Fruit fly (Drosophila melanogaster) Kc167 (cell line): Measurements from ENCODE around the gene CG46468.

Source experiments
- Myc ChIP-seq: fragments of >200 bp; optimal IDR thresholded peaks from 2 replicates; lab custom pipeline; 2017; ENCODE audit warnings: missing external identifiers
- Sin3A ChIP-seq: fragments of >200 bp; optimal IDR thresholded peaks from 2 replicates; lab custom pipeline; 2018; ENCODE audit warnings: missing external identifiers
- h ChIP-seq: fragments of >200 bp; optimal IDR thresholded peaks from 3 replicates; lab custom pipeline; 2018; ENCODE audit warnings: missing external identifiers
- insv ChIP-seq: fragments of >200 bp; optimal IDR thresholded peaks from 3 replicates; lab custom pipeline; 2018; ENCODE audit warnings: missing external identifiers
- psq ChIP-seq: fragments of >200 bp; optimal IDR thresholded peaks from 2 replicates; lab custom pipeline; 2017; ENCODE audit warnings: missing external identifiers
- ttk ChIP-seq: sonication (Bioruptor generic); optimal IDR thresholded peaks from 2 replicates; lab custom pipeline; 2017; ENCODE audit warnings: missing external identifiers

DNA sequence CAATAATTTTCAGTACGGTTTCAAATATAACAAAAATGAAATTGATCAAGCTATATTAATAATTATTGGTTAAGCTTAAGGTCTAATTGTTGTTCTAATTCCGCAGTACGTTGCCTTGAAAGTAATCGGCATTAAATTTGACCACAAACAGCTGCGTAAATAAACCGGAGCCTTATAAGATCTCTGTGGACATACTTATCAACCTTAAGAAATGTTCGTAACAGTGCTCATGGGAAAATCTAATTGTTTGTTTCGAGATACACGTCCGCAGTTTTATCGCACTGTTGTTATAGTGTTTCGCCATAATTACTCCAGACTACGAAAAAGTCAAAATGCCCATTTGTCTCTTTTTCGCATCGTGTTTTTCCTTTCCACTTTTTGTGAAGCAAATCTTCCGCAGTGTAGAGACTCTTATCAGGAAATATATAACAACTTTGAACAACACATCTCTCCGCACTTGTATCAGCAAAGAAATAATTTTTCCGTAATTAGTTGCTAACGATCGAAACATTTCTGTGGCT, 35.3 kb downstream of the CG46468 start:
- TF ChIP-seq Myc (lab: Kevin White, UChicago) (no peak), h (no peak), psq (lab: Kevin White, UChicago) (no peak), Sin3A (lab: Kevin White, UChicago) (no peak), insv (lab: Kevin White, UChicago) (no peak), ttk (lab: Kevin White, UChicago) (no peak)
